Worm (Caenorhabditis elegans): ENCODE results near the gene srw-107.

ce11 chrV:559940-560339 lies 38.5 kb upstream of the srw-107 start, which contains the start of gene srx-7:
- TF ChIP-seq rnt-1 (tag; optimal IDR thresholded peaks at IDR 0.05) (no peak), pag-3 (tag; optimal IDR thresholded peaks at IDR 0.05; ENCODE audit: borderline replicate concordance) (no peak), hlh-30 (tag; optimal IDR thresholded peaks at IDR 0.05; ENCODE audit: insufficient read depth) (no peak), mec-3 (tag; optimal IDR thresholded peaks at IDR 0.05; ENCODE audit: borderline replicate concordance) (no peak), ama-1 (optimal IDR thresholded peaks at IDR 0.05) (no peak), ceh-24 (tag; optimal IDR thresholded peaks at IDR 0.05) (no peak), K02D7.2 (tag; optimal IDR thresholded peaks at IDR 0.05) (no peak), ceh-30 (tag; optimal IDR thresholded peaks at IDR 0.05) (no peak), fkh-10 (GFP tag; optimal IDR thresholded peaks at IDR 0.05) (no peak), C38D4.7 (GFP tag; optimal IDR thresholded peaks at IDR 0.05) (no peak), K09A11.1 (tag; optimal IDR thresholded peaks at IDR 0.05; ENCODE audit: insufficient read depth) (no peak)
